Worm (Caenorhabditis elegans) whole organism, mixed stage, embryonic: ENCODE results near the gene Y119D3B.21.
"Not testable (repeated sequence)": the region's sequence is repeated elsewhere in the genome, so short reads cannot be mapped to it uniquely, and the experiment has no call there.

Source experiments
- bed-3 ChIP-seq: fragments of 200-800 bp; sonication (Bioruptor generic); optimal IDR thresholded peaks from 3 replicates; lab custom pipeline; 2018; ENCODE audit warnings: mild to moderate bottlenecking, missing genetic modification characterization, moderate library complexity, missing compliant biosample characterization
- blmp-1 ChIP-seq: fragments of 150-350 bp; optimal IDR thresholded peaks from 2 replicates; lab custom pipeline; 2014; ENCODE audit warnings: missing biosample characterization, missing genetic modification characterization
- ceh-39 ChIP-seq: fragments of 150-350 bp; optimal IDR thresholded peaks from 2 replicates; lab custom pipeline; 2014; ENCODE audit warnings: missing biosample characterization, missing genetic modification characterization
- ceh-43 ChIP-seq: fragments of 200-800 bp; sonication (Bioruptor generic); optimal IDR thresholded peaks from 2 replicates; lab custom pipeline; 2018; ENCODE audit warnings: mild to moderate bottlenecking, missing genetic modification characterization, moderate library complexity, missing compliant biosample characterization
- ceh-83 ChIP-seq: fragments of 200-800 bp; sonication (Bioruptor generic); optimal IDR thresholded peaks from 2 replicates; lab custom pipeline; 2018; ENCODE audit warnings: mild to moderate bottlenecking, missing genetic modification characterization, missing compliant biosample characterization
- ces-1 ChIP-seq: fragments of 150-350 bp; optimal IDR thresholded peaks from 2 replicates; lab custom pipeline; 2014; ENCODE audit warnings: missing biosample characterization, missing genetic modification reagents, missing genetic modification characterization
- cnd-1 ChIP-seq: fragments of 200-800 bp; sonication (Bioruptor generic); optimal IDR thresholded peaks from 2 replicates; lab custom pipeline; 2018; ENCODE audit warnings: mild to moderate bottlenecking, missing genetic modification characterization, missing compliant biosample characterization
- drap-1 ChIP-seq: fragments of 200-800 bp; sonication (Bioruptor generic); optimal IDR thresholded peaks from 3 replicates; lab custom pipeline; 2018; ENCODE audit warnings: mild to moderate bottlenecking, missing genetic modification characterization, missing compliant biosample characterization
- elt-1 ChIP-seq: sonication (generic microtip); optimal IDR thresholded peaks from 2 replicates; lab custom pipeline; 2017; ENCODE audit warnings: missing genetic modification characterization, mild to moderate bottlenecking, missing compliant biosample characterization, antibody characterized with exemption, moderate library complexity, borderline replicate concordance; ENCODE audit not compliant: insufficient read depth
- elt-3 ChIP-seq: fragments of 150-350 bp; optimal IDR thresholded peaks from 2 replicates; lab custom pipeline; 2014; ENCODE audit warnings: missing biosample characterization, missing genetic modification characterization
- flh-1 ChIP-seq: fragments of 200-800 bp; sonication (Bioruptor generic); optimal IDR thresholded peaks from 2 replicates; lab custom pipeline; 2018; ENCODE audit warnings: mild to moderate bottlenecking, missing genetic modification characterization, moderate library complexity, missing compliant biosample characterization
- hlh-1 ChIP-seq: fragments of 150-350 bp; optimal IDR thresholded peaks from 2 replicates; lab custom pipeline; 2014; ENCODE audit warnings: missing biosample characterization, missing genetic modification reagents, missing genetic modification characterization
- lin-13 ChIP-seq: fragments of 150-350 bp; optimal IDR thresholded peaks from 2 replicates; lab custom pipeline; 2014; ENCODE audit warnings: missing biosample characterization, missing genetic modification characterization
- lin-32 ChIP-seq: fragments of 200-800 bp; sonication (Bioruptor generic); optimal IDR thresholded peaks from 2 replicates; lab custom pipeline; 2018; ENCODE audit warnings: mild to moderate bottlenecking, missing genetic modification characterization, missing compliant biosample characterization
- lsy-2 ChIP-seq: fragments of 150-350 bp; optimal IDR thresholded peaks from 2 replicates; lab custom pipeline; 2014; ENCODE audit warnings: missing biosample characterization, missing genetic modification characterization
- mab-5 ChIP-seq: fragments of 150-350 bp; optimal IDR thresholded peaks from 2 replicates; lab custom pipeline; 2014; ENCODE audit warnings: missing biosample characterization, missing genetic modification characterization
- mep-1 ChIP-seq: fragments of 150-350 bp; optimal IDR thresholded peaks from 2 replicates; lab custom pipeline; 2017; ENCODE audit warnings: missing biosample characterization, missing genetic modification reagents, missing genetic modification characterization, inconsistent platforms
- mls-2 ChIP-seq: sonication (generic microtip); optimal IDR thresholded peaks from 2 replicates; lab custom pipeline; 2016; ENCODE audit warnings: mild to moderate bottlenecking, missing genetic modification characterization, moderate library complexity, missing compliant biosample characterization
- nhr-12 ChIP-seq: fragments of 150-350 bp; optimal IDR thresholded peaks from 2 replicates; lab custom pipeline; 2014; ENCODE audit warnings: missing biosample characterization, missing genetic modification characterization
- nhr-2 ChIP-seq: fragments of 150-350 bp; optimal IDR thresholded peaks from 2 replicates; lab custom pipeline; 2014; ENCODE audit warnings: missing biosample characterization, missing genetic modification characterization
- nhr-237 ChIP-seq: fragments of 150-350 bp; optimal IDR thresholded peaks from 2 replicates; lab custom pipeline; 2014; ENCODE audit warnings: missing biosample characterization, missing genetic modification characterization
- nhr-28 ChIP-seq: fragments of 150-350 bp; optimal IDR thresholded peaks from 2 replicates; lab custom pipeline; 2014; ENCODE audit warnings: missing biosample characterization, missing genetic modification characterization
- pha-4 ChIP-seq: fragments of 150-350 bp; optimal IDR thresholded peaks from 2 replicates; lab custom pipeline; 2018; ENCODE audit warnings: missing biosample characterization, missing genetic modification reagents, missing genetic modification characterization
- sem-2 ChIP-seq: fragments of 200-800 bp; sonication (Bioruptor generic); optimal IDR thresholded peaks from 2 replicates; lab custom pipeline; 2018; ENCODE audit warnings: mild to moderate bottlenecking, missing genetic modification characterization, missing compliant biosample characterization
- tbx-8 ChIP-seq: fragments of 200-800 bp; sonication (Bioruptor generic); optimal IDR thresholded peaks from 2 replicates; lab custom pipeline; 2018; ENCODE audit warnings: mild to moderate bottlenecking, missing genetic modification characterization, moderate library complexity, missing compliant biosample characterization
- unc-120 ChIP-seq: sonication (generic microtip); optimal IDR thresholded peaks from 2 replicates; lab custom pipeline; 2017; ENCODE audit warnings: missing genetic modification characterization, missing compliant biosample characterization; ENCODE audit not compliant: poor library complexity, severe bottlenecking
- unc-39 ChIP-seq: fragments of 150-350 bp; optimal IDR thresholded peaks from 2 replicates; lab custom pipeline; 2014; ENCODE audit warnings: missing biosample characterization, missing genetic modification characterization
- unc-62 ChIP-seq: fragments of 150-350 bp; optimal IDR thresholded peaks from 2 replicates; lab custom pipeline; 2014; ENCODE audit warnings: missing biosample characterization, missing genetic modification reagents, missing genetic modification characterization

Gene Y119D3B.21

ce11 chrIII:1231186-1231585 lies 16.4 kb downstream of the Y119D3B.21 start:
- TF ChIP-seq ces-1, result no peak
- no peak for TF ChIP-seq lin-13 (tag; lab: Kevin White, UChicago)
- no peak for TF ChIP-seq nhr-237 (tag; lab: Kevin White, UChicago)
- no peak for TF ChIP-seq unc-39
- no peak for TF ChIP-seq pha-4
- TF ChIP-seq drap-1, result no peak
- no peak for TF ChIP-seq nhr-2
- no peak for TF ChIP-seq hlh-1 (tag; lab: Kevin White, UChicago)
- no peak for TF ChIP-seq ceh-43 (GFP tag; lab: Kevin White, UChicago)
- no peak for TF ChIP-seq nhr-12 (tag; lab: Kevin White, UChicago)

ce11 chrIII:1238704-1239103 lies 23.9 kb downstream of the Y119D3B.21 start, which contains the start of gene fbxa-61:
Gene fbxa-61, plus strand, starts transcription at chrIII:1239048.
- TF ChIP-seq lsy-2 (tag; lab: Kevin White, UChicago) (no peak), elt-1 (tag; lab: Kevin White, UChicago) (peak; percentile 55), mls-2 (tag; lab: Kevin White, UChicago) (no peak), lin-13 (tag; lab: Kevin White, UChicago) (no peak)

- TF ChIP-seq ces-1, result peak; percentile 11
- TF ChIP-seq unc-62, result no peak
Measured at ce11 chrIII:1243199-1243598, 28.4 kb downstream of the Y119D3B.21 start, which contains the start of gene fbxa-63. Gene fbxa-63, plus strand, starts transcription at chrIII:1243508.

- no peak for TF ChIP-seq tbx-8
- TF ChIP-seq cnd-1, result no peak
- TF ChIP-seq ceh-39 (tag; lab: Kevin White, UChicago), result no peak
- no peak for TF ChIP-seq nhr-12 (tag; lab: Kevin White, UChicago)
- no peak for TF ChIP-seq ceh-83 (GFP tag; lab: Kevin White, UChicago)
- no peak for TF ChIP-seq blmp-1
- TF ChIP-seq mab-5 (tag; lab: Kevin White, UChicago), result no peak
- TF ChIP-seq lin-32 (GFP tag; lab: Kevin White, UChicago), result no peak
- TF ChIP-seq bed-3 (GFP tag; lab: Kevin White, UChicago), result no peak
- TF ChIP-seq elt-3 (tag; lab: Kevin White, UChicago), result no peak
- no peak for TF ChIP-seq mep-1 (tag; lab: Kevin White, UChicago)
- no peak for TF ChIP-seq unc-120 (tag; lab: Kevin White, UChicago)
- TF ChIP-seq lin-13 (tag; lab: Kevin White, UChicago), result no peak
- no peak for TF ChIP-seq pha-4
- TF ChIP-seq nhr-28 (tag; lab: Kevin White, UChicago), result no peak
Measured at ce11 chrIII:1248335-1248734, 33.5 kb downstream of the Y119D3B.21 start.

- TF ChIP-seq ces-1 (no peak), lin-32 (GFP tag; lab: Kevin White, UChicago) (no peak), mep-1 (tag; lab: Kevin White, UChicago) (no peak), flh-1 (GFP tag; lab: Kevin White, UChicago) (no peak)
Measured at ce11 chrIII:1249111-1249583, 34.3 kb downstream of the Y119D3B.21 start, which contains the start of the genes fbxa-76 and fbxa-77. Gene fbxa-76, minus strand, starts transcription at chrIII:1249161. Gene fbxa-77, plus strand, starts transcription at chrIII:1249475.

ce11 chrIII:1256519-1256918 lies 41.7 kb downstream of the Y119D3B.21 start, which contains the start of gene fbxa-208:
Gene fbxa-208, plus strand, starts transcription at chrIII:1256819.
- not testable (repeated sequence) for TF ChIP-seq lsy-2 (tag; lab: Kevin White, UChicago); sem-2 (GFP tag; lab: Kevin White, UChicago); lin-13 (tag; lab: Kevin White, UChicago)

ce11 chrIII:1258358-1258757 lies 43.6 kb downstream of the Y119D3B.21 start, which contains the start of gene fbxa-78:
Gene fbxa-78, minus strand, starts transcription at chrIII:1258458.
- TF ChIP-seq mab-5 (tag; lab: Kevin White, UChicago); unc-120 (tag; lab: Kevin White, UChicago); nhr-2: not testable (repeated sequence)
